Worm (Caenorhabditis elegans) whole organism, late embryonic: ENCODE results near the gene T24E12.1.
A peak's percentile ranks its signal among the peaks of the same experiment; 100 is the strongest.
"Not testable (repeated sequence)": the region's sequence is repeated elsewhere in the genome, so short reads cannot be mapped to it uniquely, and the experiment has no call there.

Experiments used
- C08G9.2 ChIP-seq: sonication (generic microtip); optimal IDR thresholded peaks from 2 replicates; lab custom pipeline; 2016; ENCODE audit warnings: mild to moderate bottlenecking, missing genetic modification characterization, moderate library complexity, missing compliant biosample characterization
- C38D4.7 ChIP-seq: fragments of 200-800 bp; sonication (Bioruptor generic); optimal IDR thresholded peaks from 2 replicates; lab custom pipeline; 2018; ENCODE audit warnings: mild to moderate bottlenecking, missing genetic modification characterization, moderate library complexity, missing compliant biosample characterization
- F13H6.1 ChIP-seq: sonication (generic microtip); optimal IDR thresholded peaks from 2 replicates; lab custom pipeline; 2016; ENCODE audit warnings: missing genetic modification characterization, missing compliant biosample characterization
- K02D7.2 ChIP-seq: sonication (generic microtip); optimal IDR thresholded peaks from 2 replicates; lab custom pipeline; 2017; ENCODE audit warnings: mild to moderate bottlenecking, missing genetic modification characterization, missing compliant biosample characterization
- ama-1 ChIP-seq: fragments of 150-350 bp; optimal IDR thresholded peaks from 2 replicates; lab custom pipeline; 2014
- ceh-14 ChIP-seq: sonication (generic microtip); optimal IDR thresholded peaks from 2 replicates; lab custom pipeline; 2016; ENCODE audit warnings: missing genotype, missing genetic modification characterization, missing compliant biosample characterization
- ceh-18 ChIP-seq: sonication (generic microtip); optimal IDR thresholded peaks from 2 replicates; lab custom pipeline; 2016; ENCODE audit warnings: missing genetic modification characterization, missing compliant biosample characterization
- ceh-34 ChIP-seq: sonication (generic microtip); optimal IDR thresholded peaks from 2 replicates; lab custom pipeline; 2016; ENCODE audit warnings: mild to moderate bottlenecking, missing genetic modification characterization, missing compliant biosample characterization
- ceh-9 ChIP-seq: sonication (generic microtip); optimal IDR thresholded peaks from 2 replicates; lab custom pipeline; 2016; ENCODE audit warnings: mild to moderate bottlenecking, missing genetic modification characterization, inconsistent platforms, missing compliant biosample characterization
- dmd-4 ChIP-seq: sonication (generic microtip); optimal IDR thresholded peaks from 2 replicates; lab custom pipeline; 2016; ENCODE audit warnings: borderline replicate concordance, missing genetic modification characterization, missing compliant biosample characterization
- dve-1 ChIP-seq: sonication (generic microtip); optimal IDR thresholded peaks from 2 replicates; lab custom pipeline; 2017; ENCODE audit warnings: antibody characterized with exemption, mild to moderate bottlenecking, missing genetic modification characterization, missing compliant biosample characterization
- elt-2 ChIP-seq: sonication (generic microtip); optimal IDR thresholded peaks from 2 replicates; lab custom pipeline; 2016; ENCODE audit warnings: missing genetic modification reagents, missing genetic modification characterization, missing compliant biosample characterization
- ets-4 ChIP-seq: sonication (generic microtip); optimal IDR thresholded peaks from 2 replicates; lab custom pipeline; 2016; ENCODE audit warnings: missing genetic modification characterization, missing compliant biosample characterization
- nfya-1 ChIP-seq: sonication (generic microtip); optimal IDR thresholded peaks from 2 replicates; lab custom pipeline; 2017; ENCODE audit warnings: missing genetic modification characterization, mild to moderate bottlenecking, missing compliant biosample characterization, antibody characterized with exemption, moderate library complexity
- nhr-11 ChIP-seq: fragments of 150-350 bp; optimal IDR thresholded peaks from 2 replicates; lab custom pipeline; 2014; ENCODE audit warnings: missing biosample characterization, missing genetic modification characterization
- nhr-232 ChIP-seq: sonication (generic microtip); optimal IDR thresholded peaks from 2 replicates; lab custom pipeline; 2016; ENCODE audit warnings: missing genetic modification characterization, missing compliant biosample characterization
- odd-2 ChIP-seq: sonication (generic microtip); optimal IDR thresholded peaks from 2 replicates; lab custom pipeline; 2017; ENCODE audit warnings: antibody characterized with exemption, mild to moderate bottlenecking, missing genetic modification characterization, missing compliant biosample characterization
- pha-4 ChIP-seq: fragments of 150-350 bp; optimal IDR thresholded peaks from 2 replicates; lab custom pipeline; 2018; ENCODE audit warnings: missing biosample characterization, missing genetic modification reagents, missing genetic modification characterization
- ref-2 ChIP-seq: sonication (generic microtip); optimal IDR thresholded peaks from 2 replicates; lab custom pipeline; 2016; ENCODE audit warnings: missing genetic modification characterization, missing compliant biosample characterization
- rnt-1 ChIP-seq: sonication (generic microtip); optimal IDR thresholded peaks from 2 replicates; lab custom pipeline; 2016; ENCODE audit warnings: missing genetic modification characterization, missing compliant biosample characterization
- tbx-2 ChIP-seq: sonication (generic microtip); optimal IDR thresholded peaks from 2 replicates; lab custom pipeline; 2016; ENCODE audit warnings: missing genetic modification characterization, missing compliant biosample characterization
- tbx-7 ChIP-seq: sonication (generic microtip); optimal IDR thresholded peaks from 2 replicates; lab custom pipeline; 2016; ENCODE audit warnings: missing genotype, missing genetic modification characterization, missing compliant biosample characterization
- unc-42 ChIP-seq: sonication (generic microtip); optimal IDR thresholded peaks from 2 replicates; lab custom pipeline; 2016; ENCODE audit warnings: missing genotype, missing genetic modification characterization, missing compliant biosample characterization
- unc-55 ChIP-seq: sonication (generic microtip); optimal IDR thresholded peaks from 2 replicates; lab custom pipeline; 2017; ENCODE audit warnings: missing biosample characterization, missing genetic modification reagents, missing genetic modification characterization
- unc-86 ChIP-seq: sonication (generic microtip); optimal IDR thresholded peaks from 2 replicates; lab custom pipeline; 2016; ENCODE audit warnings: missing genetic modification characterization, missing compliant biosample characterization
- zip-5 ChIP-seq: sonication (generic microtip); optimal IDR thresholded peaks from 2 replicates; lab custom pipeline; 2016; ENCODE audit warnings: missing genetic modification characterization, missing compliant biosample characterization
- ztf-16 ChIP-seq: sonication (generic microtip); optimal IDR thresholded peaks from 2 replicates; lab custom pipeline; 2017; ENCODE audit warnings: missing genetic modification characterization, missing compliant biosample characterization

T24E12.1 gene

DNA sequence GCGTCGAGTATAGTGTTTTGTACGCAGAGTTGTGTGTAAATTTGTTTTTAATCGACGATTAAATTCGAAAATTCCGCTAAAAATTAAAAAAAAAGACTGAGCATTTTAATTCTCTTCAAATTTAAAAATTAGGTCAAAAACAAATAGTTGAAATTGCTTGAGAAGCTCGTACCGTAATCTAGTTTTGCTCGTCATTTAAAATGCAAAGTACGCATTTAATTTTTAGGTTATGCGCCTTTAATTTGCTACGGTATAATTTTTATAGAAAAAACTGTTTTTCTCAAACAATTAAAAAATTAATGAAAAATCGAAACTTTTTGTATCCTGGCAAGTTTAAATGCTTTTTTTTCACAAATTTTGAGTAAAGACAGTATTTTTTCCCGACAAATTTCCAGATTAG is 23.3 kb downstream of the T24E12.1 start:
- TF ChIP-seq ama-1 (lab: Kevin White, UChicago) = no peak
- TF ChIP-seq ceh-9 (tag; lab: Kevin White, UChicago) = no peak
- TF ChIP-seq ref-2 (tag; lab: Kevin White, UChicago) = no peak
- no peak for TF ChIP-seq ceh-34 (tag; lab: Kevin White, UChicago)
- no peak for TF ChIP-seq zip-5 (tag; lab: Kevin White, UChicago)

DNA sequence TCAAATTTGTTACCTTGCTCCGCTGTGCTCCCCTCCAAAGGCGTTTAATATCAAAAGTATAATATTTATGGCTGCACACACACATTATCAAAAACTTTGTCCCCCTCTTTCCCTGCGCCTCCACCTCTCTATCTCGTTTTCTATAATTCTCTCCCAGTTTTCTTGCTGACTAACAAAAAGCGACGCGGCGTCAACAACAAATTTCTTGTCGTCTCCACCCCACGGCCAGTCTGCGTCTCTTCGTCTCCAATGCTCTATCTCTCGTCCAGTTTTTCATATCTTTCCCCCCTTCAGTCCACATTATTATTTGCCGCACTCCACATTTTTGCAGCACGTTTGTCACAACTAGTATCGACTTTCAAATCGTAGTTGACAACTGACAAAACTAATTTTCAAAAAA is 25.2 kb downstream of the T24E12.1 start:
- TF ChIP-seq ceh-14 = peak; percentile 11
- TF ChIP-seq rnt-1 (tag; lab: Kevin White, UChicago) = peak; percentile 27
- TF ChIP-seq nfya-1 (tag; lab: Kevin White, UChicago) = peak; percentile 34
- TF ChIP-seq dve-1 (tag; lab: Kevin White, UChicago) = no peak
- TF ChIP-seq K02D7.2 = no peak
- no peak for TF ChIP-seq ceh-9 (tag; lab: Kevin White, UChicago)
- peak; percentile 49 for TF ChIP-seq unc-55
- no peak for TF ChIP-seq dmd-4 (tag; lab: Kevin White, UChicago)
- TF ChIP-seq ceh-18 (tag; lab: Kevin White, UChicago) = peak; percentile 35
- no peak for TF ChIP-seq elt-2 (tag; lab: Kevin White, UChicago)
- peak; percentile 47 for TF ChIP-seq tbx-2 (tag; lab: Kevin White, UChicago)
- TF ChIP-seq unc-42 = peak; percentile 15
- TF ChIP-seq, all 69 proteins: peak for 7

DNA sequence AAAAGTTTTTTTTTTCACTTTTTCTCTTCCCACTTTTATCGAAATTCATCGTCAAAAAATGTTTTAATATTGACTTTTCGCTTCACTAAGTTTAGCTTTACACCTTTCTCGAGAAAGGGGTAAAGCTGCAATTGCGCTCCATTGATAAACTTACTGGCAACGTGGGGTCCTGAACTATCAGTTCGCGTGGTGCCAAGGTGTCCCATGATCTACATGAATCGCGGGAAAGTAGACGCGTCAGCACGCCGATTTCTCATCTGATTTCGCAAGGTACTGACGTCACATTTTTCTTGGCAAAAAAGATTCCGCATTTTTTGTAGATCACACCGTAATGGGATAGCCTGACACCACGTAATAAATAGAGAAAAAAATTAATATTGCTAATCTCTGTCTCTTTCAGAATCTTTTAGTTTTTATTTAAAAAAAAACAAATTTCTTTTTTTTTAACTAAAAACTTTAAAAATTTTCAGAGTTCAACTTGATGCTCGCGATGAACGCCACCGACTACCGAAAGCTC is 26.5 kb downstream of the T24E12.1 start, which contains the start of gene lido-15:
Gene lido-15 (plus strand): TSS at position 467 of the 517 bp plus-strand sequence.
- TF ChIP-seq pha-4 (tag; lab: Kevin White, UChicago) (no peak), rnt-1 (tag; lab: Kevin White, UChicago) (no peak), nfya-1 (tag; lab: Kevin White, UChicago) (no peak), ceh-34 (tag; lab: Kevin White, UChicago) (no peak), C38D4.7 (no peak), nhr-11 (no peak), unc-86 (tag; lab: Kevin White, UChicago) (no peak), ets-4 (tag; lab: Kevin White, UChicago) (no peak), F13H6.1 (no peak), C08G9.2 (tag; lab: Kevin White, UChicago) (no peak)

DNA sequence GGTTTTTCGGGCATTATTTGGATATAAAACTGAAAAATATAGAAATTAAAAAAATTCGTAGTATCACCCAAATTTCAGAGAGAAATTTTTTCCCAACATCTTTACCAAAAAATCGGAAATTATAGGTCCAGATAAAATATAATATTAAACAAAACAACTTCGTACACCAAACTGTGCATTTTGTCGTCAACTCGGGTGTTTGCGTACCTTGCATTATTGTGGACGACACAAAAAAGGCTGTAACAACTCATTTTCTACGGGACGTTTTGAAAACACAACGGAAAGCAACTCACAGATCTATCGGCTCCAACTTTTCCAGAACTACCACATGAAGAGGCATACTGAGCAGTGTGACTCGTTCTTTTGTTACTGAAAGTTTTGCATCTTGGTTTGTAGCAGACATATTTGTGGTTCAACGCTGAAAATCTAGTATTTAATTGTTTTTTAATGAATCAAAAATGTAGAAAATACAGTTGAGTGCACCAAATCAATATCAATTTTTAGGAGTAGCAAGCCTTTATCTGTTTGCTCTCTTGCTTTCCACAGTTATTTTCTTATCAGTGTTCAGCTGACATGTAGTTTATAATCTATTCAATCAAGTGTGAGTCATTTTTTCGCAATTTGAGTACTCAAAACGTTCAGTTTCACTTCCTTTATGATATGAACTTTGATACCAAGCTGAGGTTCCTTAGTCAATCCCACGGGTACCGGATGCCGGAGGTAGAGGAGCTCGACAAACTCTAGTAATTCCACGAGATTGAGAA is 30.3 kb downstream of the T24E12.1 start:
- TF ChIP-seq elt-2 (tag; lab: Kevin White, UChicago) = peak; percentile 33
- TF ChIP-seq odd-2 = no peak
- TF ChIP-seq, all 69 proteins: peak for 1

DNA sequence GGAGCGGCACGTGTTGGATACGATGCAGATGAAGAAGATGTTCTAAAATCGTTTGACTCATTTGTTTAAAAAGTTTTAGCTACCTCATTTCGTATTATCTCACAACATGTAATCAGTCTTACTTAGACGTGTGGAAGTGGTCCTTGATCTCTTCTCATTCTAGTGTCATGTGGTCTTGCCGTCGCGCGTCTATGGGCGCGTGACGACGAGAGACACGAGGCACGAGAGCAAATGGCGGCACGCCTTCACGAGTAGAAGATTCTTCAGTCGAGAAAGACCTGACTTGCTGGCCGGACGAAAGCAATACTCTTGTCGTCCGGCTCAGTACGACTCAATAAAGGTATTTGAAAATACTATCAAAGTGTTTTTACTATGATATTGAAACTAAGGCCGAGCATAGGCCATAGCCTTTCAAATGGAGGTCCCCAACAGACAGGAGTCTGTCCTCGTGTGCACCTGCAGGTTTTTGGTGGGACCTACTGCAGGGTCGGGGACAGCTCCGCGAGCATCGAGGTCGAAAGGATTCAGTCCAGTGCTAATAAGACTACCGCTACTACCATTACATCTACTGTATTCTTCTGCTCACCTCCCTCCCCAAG is 31.0 kb downstream of the T24E12.1 start, which contains the start of gene fbxa-24:
Gene fbxa-24 (plus strand): TSS at position 276 of the 599 bp plus-strand sequence.
- not testable (repeated sequence) for TF ChIP-seq ztf-16; nhr-232 (tag; lab: Kevin White, UChicago); dve-1 (tag; lab: Kevin White, UChicago)

DNA sequence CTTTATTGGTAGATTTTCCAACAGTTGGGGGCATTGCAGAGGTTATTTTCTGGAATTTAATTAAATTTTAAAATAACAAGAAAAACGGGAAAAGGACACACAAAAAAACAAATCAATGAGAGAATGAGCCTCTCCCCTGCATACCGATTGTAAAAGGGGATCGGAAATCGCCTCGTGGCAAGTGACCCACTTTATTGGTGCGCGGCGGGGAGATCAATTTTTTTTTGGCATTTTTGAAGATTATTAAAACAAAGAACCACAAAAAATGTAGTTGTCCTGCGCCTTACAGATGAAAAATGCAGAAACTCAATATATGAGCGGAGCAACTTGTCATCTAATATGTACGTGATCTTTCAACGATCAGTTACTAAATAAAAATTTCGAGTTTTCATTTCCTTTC is 35.9 kb downstream of the T24E12.1 start, which contains the start of gene F54D10.7:
Gene F54D10.7 (minus strand): TSS at position 49 of the 400 bp plus-strand sequence.
- TF ChIP-seq tbx-7 (tag; lab: Kevin White, UChicago) (no peak), rnt-1 (tag; lab: Kevin White, UChicago) (no peak), unc-86 (tag; lab: Kevin White, UChicago) (no peak)
- TF ChIP-seq, all 69 proteins: peak for 0
